Fruit fly (Drosophila melanogaster) Kc167 (cell line): Measurements from ENCODE around the gene att-ORFB.

Source experiments
- h ChIP-seq: fragments of >200 bp; optimal IDR thresholded peaks from 3 replicates; lab custom pipeline; 2018; ENCODE audit warnings: missing external identifiers
- psq ChIP-seq: fragments of >200 bp; optimal IDR thresholded peaks from 2 replicates; lab custom pipeline; 2017; ENCODE audit warnings: missing external identifiers

dm6 chr3R:20579816-20580215 is 25.6 kb upstream of the att-ORFB start, which contains the start of the genes EloB and Srp14:
- no peak for TF ChIP-seq h (lab: Kevin White, UChicago)
- TF ChIP-seq psq (lab: Kevin White, UChicago), result no peak
